Worm (Caenorhabditis elegans): ENCODE results near the gene C30H6.9.

Gene C30H6.9

DNA sequence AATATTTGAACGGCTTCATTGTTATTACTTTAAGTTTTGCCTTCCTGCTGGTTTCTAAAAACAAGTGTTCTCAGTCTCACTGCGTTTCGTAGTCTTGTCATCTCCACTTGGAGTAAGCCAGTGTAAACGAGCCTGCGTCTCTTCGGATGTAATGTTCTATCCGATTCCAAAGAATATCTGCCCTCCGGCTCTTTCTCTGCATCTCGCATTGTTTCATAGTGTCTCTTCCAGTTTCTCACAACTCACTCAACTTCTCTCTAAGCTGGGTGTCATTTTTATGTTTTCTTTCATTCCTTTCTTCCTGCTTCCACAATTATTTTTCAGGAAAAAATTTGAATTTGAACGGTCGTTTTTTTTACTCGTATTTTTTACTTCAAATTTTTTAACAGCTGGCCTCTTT, 47.0 kb upstream of the C30H6.9 start (continued):
- peak; percentile 27; the same call in 1 of the 2 replicates for TF ChIP-seq nhr-19 (GFP tag; conservative IDR thresholded peaks at IDR 0.05)
- TF ChIP-seq fos-1 (tag; optimal IDR thresholded peaks at IDR 0.05): no peak
- no peak for TF ChIP-seq egl-13 (tag; optimal IDR thresholded peaks at IDR 0.05)
- no peak for TF ChIP-seq fkh-10 (GFP tag; optimal IDR thresholded peaks at IDR 0.05)

DNA sequence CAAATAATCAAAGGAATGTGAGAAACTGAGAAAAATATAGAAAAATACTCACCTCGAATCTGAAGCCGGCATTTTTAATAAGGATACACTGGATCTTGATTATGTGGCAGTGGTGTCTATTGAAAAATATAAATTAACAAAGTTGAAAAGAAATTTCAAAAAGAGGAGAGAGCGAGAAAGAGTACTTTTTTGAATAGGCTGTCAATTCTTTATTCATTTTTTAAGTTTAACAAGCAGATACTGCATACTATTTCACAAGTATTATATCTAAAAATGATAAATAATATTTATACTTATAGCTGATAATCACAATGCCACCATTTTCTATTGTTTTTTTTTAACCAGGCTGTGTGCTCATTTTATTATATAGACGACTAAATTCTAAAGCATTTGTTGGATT, 37.8 kb upstream of the C30H6.9 start, which contains the start of gene npr-26:
Gene npr-26, minus strand, starts transcription at position 101 of the 400 bp plus-strand sequence.
- TF ChIP-seq tlp-1 (tag; optimal IDR thresholded peaks at IDR 0.05): no peak
- no peak for TF ChIP-seq swsn-7 (tag; optimal IDR thresholded peaks at IDR 0.05)
- no peak for TF ChIP-seq lin-14 (GFP tag; optimal IDR thresholded peaks at IDR 0.05)
- no peak for TF ChIP-seq F16B12.6 (tag; optimal IDR thresholded peaks at IDR 0.05)
- no peak for TF ChIP-seq fkh-10 (GFP tag; optimal IDR thresholded peaks at IDR 0.05)
- no peak for TF ChIP-seq Y116A8C.19 (tag; optimal IDR thresholded peaks at IDR 0.05; ENCODE audit: borderline replicate concordance)
- no peak for TF ChIP-seq pax-3 (tag; optimal IDR thresholded peaks at IDR 0.05)

- no peak for TF ChIP-seq fkh-8 (tag; optimal IDR thresholded peaks at IDR 0.05)
- TF ChIP-seq ceh-63 (GFP tag; optimal IDR thresholded peaks at IDR 0.05): no peak
- no peak for TF ChIP-seq isw-1 (GFP tag; IDR thresholded peaks at IDR 0.05)
Measured at ce11 chrIV:17413343-17413742, 33.4 kb upstream of the C30H6.9 start.

DNA sequence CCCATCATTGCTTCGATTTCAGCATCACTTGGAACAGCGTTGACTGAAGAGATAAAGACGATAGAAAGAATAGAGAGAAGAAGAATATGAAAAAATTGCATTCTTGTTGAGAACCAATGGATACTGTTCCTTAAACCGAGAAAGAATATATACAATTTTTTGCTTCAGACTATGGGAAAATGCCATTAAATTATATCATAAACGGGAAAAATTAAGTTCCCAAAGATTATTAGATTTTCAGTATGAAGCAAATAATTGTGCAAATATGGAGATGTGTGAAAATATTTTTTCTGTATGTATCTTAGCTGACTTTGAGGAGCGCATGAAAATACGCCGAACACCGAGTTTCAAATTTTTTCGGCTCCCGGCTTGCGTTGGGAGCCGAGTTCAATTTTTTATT, 27.5 kb upstream of the C30H6.9 start, which contains the start of gene T02D1.9:
Gene T02D1.9, minus strand, starts transcription at position 101 of the 400 bp plus-strand sequence.
- TF ChIP-seq ets-5 (GFP tag; IDR thresholded peaks at IDR 0.05) (no peak), nhr-90 (tag; optimal IDR thresholded peaks at IDR 0.05; ENCODE audit: poor library complexity) (no peak), sup-37 (GFP tag; optimal IDR thresholded peaks at IDR 0.05) (no peak), unc-30 (tag; optimal IDR thresholded peaks at IDR 0.05) (no peak), tbx-2 (tag; optimal IDR thresholded peaks at IDR 0.05) (no peak), fkh-8 (tag; optimal IDR thresholded peaks at IDR 0.05) (no peak), rnt-1 (tag; optimal IDR thresholded peaks at IDR 0.05) (no peak), elt-2 (tag; optimal IDR thresholded peaks at IDR 0.05) (no peak)

- TF ChIP-seq fkh-10 (GFP tag; optimal IDR thresholded peaks at IDR 0.05) (no peak), ama-1 (optimal IDR thresholded peaks at IDR 0.05) (no peak)
Measured at ce11 chrIV:17407025-17407424, 27.1 kb upstream of the C30H6.9 start, which contains the start of gene T02D1.7. Gene T02D1.7, minus strand, starts transcription at chrIV:17407125.

ce11 chrIV:17406119-17406518, 26.1 kb upstream of the C30H6.9 start:
- TF ChIP-seq elt-2 (tag; optimal IDR thresholded peaks at IDR 0.05) (peak; percentile 64), lin-13 (GFP tag; optimal IDR thresholded peaks at IDR 0.05) (no peak), fkh-8 (tag; optimal IDR thresholded peaks at IDR 0.05) (no peak), blmp-1 (tag; optimal IDR thresholded peaks at IDR 0.05) (peak; percentile 11), nhr-20 (tag; optimal IDR thresholded peaks at IDR 0.05) (peak; percentile 25)

DNA sequence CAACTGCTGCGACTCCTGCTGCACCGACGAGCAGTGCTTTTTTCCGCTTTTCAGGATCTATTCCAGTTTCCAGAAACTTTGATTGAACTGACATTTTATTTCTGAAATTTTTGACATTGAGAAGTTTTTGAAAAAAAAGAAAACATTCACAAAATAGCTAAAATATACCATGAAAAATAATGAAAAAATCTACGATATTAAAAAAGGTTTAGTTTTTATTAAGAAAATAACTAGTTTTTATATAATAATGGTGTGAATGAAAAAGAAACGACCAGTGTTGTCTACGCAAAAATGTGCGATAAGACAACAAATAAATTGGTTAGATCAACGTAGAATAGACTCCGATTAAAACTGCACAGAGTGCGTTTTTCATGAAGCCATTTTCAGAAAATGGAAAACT, 25.6 kb upstream of the C30H6.9 start, which contains the start of gene pmp-4:
Gene pmp-4, minus strand, starts transcription at position 101 of the 400 bp plus-strand sequence.
- no peak for TF ChIP-seq jun-1 (tag; optimal IDR thresholded peaks at IDR 0.05)
- no peak for TF ChIP-seq pax-3 (tag; optimal IDR thresholded peaks at IDR 0.05)
- no peak for TF ChIP-seq efl-1 (optimal IDR thresholded peaks at IDR 0.05)
- TF ChIP-seq efl-1 (GFP tag; optimal IDR thresholded peaks at IDR 0.05 in 1 of 2): peak in 1 of 2 experiments; percentile 7
- TF ChIP-seq ceh-88 (GFP tag; IDR thresholded peaks at IDR 0.05): no peak
- TF ChIP-seq isw-1 (GFP tag; IDR thresholded peaks at IDR 0.05): no peak
- no peak for TF ChIP-seq nhr-71 (tag; optimal IDR thresholded peaks at IDR 0.05)

DNA sequence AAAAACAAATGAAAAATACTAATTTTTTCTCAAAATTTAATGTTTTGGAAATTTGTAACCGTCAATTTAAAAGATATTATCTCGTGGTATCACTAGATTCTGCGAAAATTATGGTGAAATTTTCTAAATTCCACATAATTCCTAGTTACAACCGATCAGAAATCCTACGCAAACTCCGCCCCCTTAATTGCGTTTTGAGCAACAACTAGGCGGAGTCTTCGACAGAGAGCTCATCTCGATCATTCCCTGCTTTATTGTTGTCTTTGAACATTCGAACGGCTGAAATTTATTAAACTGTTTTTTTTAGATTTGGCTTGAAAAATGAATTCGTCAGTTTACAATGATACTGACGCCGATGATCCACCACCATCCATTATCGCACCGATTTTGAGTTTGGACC, 19.5 kb upstream of the C30H6.9 start, which contains the start of gene T02D1.4:
Gene T02D1.4, plus strand, starts transcription at position 301 of the 400 bp plus-strand sequence.
- TF ChIP-seq pax-3 (tag; optimal IDR thresholded peaks at IDR 0.05) (peak; percentile 23), fkh-8 (tag; optimal IDR thresholded peaks at IDR 0.05) (peak; percentile 0), ztf-11 (tag; optimal IDR thresholded peaks at IDR 0.05) (no peak), efl-1 (optimal IDR thresholded peaks at IDR 0.05) (no peak), efl-1 (GFP tag; optimal IDR thresholded peaks at IDR 0.05 in 1 of 2) (no peak), ceh-90 (tag; optimal IDR thresholded peaks at IDR 0.05) (no peak), efl-3 (GFP tag; optimal IDR thresholded peaks at IDR 0.05) (no peak), fos-1 (tag; optimal IDR thresholded peaks at IDR 0.05) (no peak)

Measured in whole organism, L1 larva.